Fruit fly (Drosophila melanogaster): Measurements from ENCODE around the gene Spg7.
A peak's percentile ranks its signal among the peaks of the same experiment; 100 is the strongest.

Spg7 gene

DNA sequence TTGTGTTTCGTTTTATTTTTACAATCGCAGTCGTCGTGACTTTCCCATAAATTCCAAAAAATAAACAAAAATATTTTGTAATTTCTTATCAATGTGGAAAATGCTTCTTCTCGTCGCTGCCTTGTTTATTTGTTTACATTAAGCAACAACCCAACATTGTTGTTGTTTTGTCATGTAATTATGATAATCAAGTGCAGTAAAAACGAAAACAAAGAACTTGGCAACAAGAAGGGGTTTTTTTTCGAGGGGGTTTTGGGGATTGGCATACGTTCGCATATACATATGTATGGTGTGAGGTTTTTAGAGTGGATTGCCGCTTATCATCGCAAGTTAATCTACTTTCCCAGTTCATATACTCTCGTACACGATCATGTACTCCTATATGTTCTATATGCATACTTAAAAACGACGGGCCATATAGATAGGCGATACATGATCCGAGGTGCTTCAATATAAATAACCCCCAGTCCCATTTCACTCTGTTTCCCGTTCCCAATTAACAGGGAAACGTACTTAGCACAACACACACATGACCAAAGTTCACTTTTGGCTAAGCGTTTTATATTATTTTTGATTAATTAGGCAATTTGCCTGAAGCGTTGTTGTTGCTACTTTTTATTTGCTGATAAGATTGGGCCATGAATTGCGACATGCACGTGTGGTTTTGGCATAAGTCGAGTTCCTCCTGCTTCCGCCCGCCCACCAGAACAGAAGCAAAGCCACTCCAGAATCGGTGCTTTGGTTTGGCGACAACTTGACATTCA is 44.3 kb downstream of the Spg7 start:
- TF ChIP-seq CG10267 (tag; optimal IDR thresholded peaks at IDR 0.05) (no peak), mirr (GFP tag; optimal IDR thresholded peaks at IDR 0.05) (peak; percentile 24), Rx (GFP tag; IDR thresholded peaks at IDR 0.05) (no peak), CG14667 (GFP tag; IDR thresholded peaks at IDR 0.05) (no peak), Oaz (GFP tag; IDR thresholded peaks at IDR 0.05) (no peak), dpn (GFP tag; optimal IDR thresholded peaks at IDR 0.05) (no peak), Sry-β (GFP tag; optimal IDR thresholded peaks at IDR 0.05) (peak; percentile 5), CG11504 (tag; optimal IDR thresholded peaks at IDR 0.05) (peak; percentile 26), Med (GFP tag) (peak; percentile 72), cwo (GFP tag; optimal IDR thresholded peaks at IDR 0.05) (peak; percentile 90), HmgZ (tag; optimal IDR thresholded peaks at IDR 0.05) (peak; percentile 29), CG4707 (GFP tag; optimal IDR thresholded peaks at IDR 0.05) (peak; percentile 27), CG12071 (GFP tag; optimal IDR thresholded peaks at IDR 0.05) (peak; percentile 38), Taf1 (GFP tag; IDR thresholded peaks at IDR 0.05) (no peak), ac (GFP tag; optimal IDR thresholded peaks at IDR 0.05) (no peak), CG10147 (GFP tag; optimal IDR thresholded peaks at IDR 0.05) (peak; percentile 8), CG17912 (GFP tag; optimal IDR thresholded peaks at IDR 0.05) (peak; percentile 2), CG31365 (tag; optimal IDR thresholded peaks at IDR 0.05) (peak; percentile 20), tap (tag; optimal IDR thresholded peaks at IDR 0.05) (peak; percentile 26), wek (GFP tag; optimal IDR thresholded peaks at IDR 0.05) (peak; percentile 26), fd64A (GFP tag; optimal IDR thresholded peaks at IDR 0.05) (peak; percentile 61), CG17385 (GFP tag; optimal IDR thresholded peaks at IDR 0.05) (peak; percentile 70), vvl (GFP tag; IDR thresholded peaks at IDR 0.05) (peak; percentile 40; the same call in 1 of the 2 replicates), Xrp1 (GFP tag; IDR thresholded peaks at IDR 0.05) (peak; percentile 10; the same call in 1 of the 2 replicates), CTCF (GFP tag; optimal IDR thresholded peaks at IDR 0.05) (peak; percentile 21), CG3407 (GFP tag; optimal IDR thresholded peaks at IDR 0.05) (peak; percentile 35), exex (tag; optimal IDR thresholded peaks at IDR 0.05) (peak; percentile 94), CG9215 (GFP tag; IDR thresholded peaks at IDR 0.05) (no peak), ewg (GFP tag; optimal IDR thresholded peaks at IDR 0.05) (no peak), nau (GFP tag; optimal IDR thresholded peaks at IDR 0.05) (peak; percentile 9), Eip74EF (GFP tag; optimal IDR thresholded peaks at IDR 0.05) (peak in 1 of 2 experiments; percentile 27), Pdp1 (GFP tag; optimal IDR thresholded peaks at IDR 0.05) (peak in 1 of 2 experiments; percentile 64), sqz (GFP tag; optimal IDR thresholded peaks at IDR 0.05) (peak; percentile 12), CG9932 (GFP tag; IDR thresholded peaks at IDR 0.05) (no peak), chinmo (GFP tag; IDR thresholded peaks at IDR 0.05; ENCODE audit: partially characterized antibody) (0 out of 4 replicates have a peak, but pooled peaks have one; percentile 30), run (tag; optimal IDR thresholded peaks at IDR 0.05) (peak; percentile 15), odd (GFP tag; optimal IDR thresholded peaks at IDR 0.05) (peak; percentile 18), Sox100B (GFP tag; optimal IDR thresholded peaks at IDR 0.05) (peak; percentile 11), sug (tag; optimal IDR thresholded peaks at IDR 0.05) (peak; percentile 58), fru (optimal IDR thresholded peaks at IDR 0.05) (no peak), bowl (GFP tag; IDR thresholded peaks at IDR 0.05) (no peak), Hmx (GFP tag; optimal IDR thresholded peaks at IDR 0.05) (no peak), CG13424 (tag; optimal IDR thresholded peaks at IDR 0.05) (peak; percentile 15), CG30020 (tag; optimal IDR thresholded peaks at IDR 0.05) (no peak), sens (GFP tag) (peak; percentile 82), pzg (GFP tag; optimal IDR thresholded peaks at IDR 0.05) (no peak), sc (optimal IDR thresholded peaks at IDR 0.05) (no peak), sc (GFP tag; optimal IDR thresholded peaks at IDR 0.05) (no peak), D19A (tag; optimal IDR thresholded peaks at IDR 0.05) (peak; percentile 7)

All from whole organism, embryonic.